Fruit fly (Drosophila melanogaster): ENCODE measurements around the gene sun.

Gene sun

DNA sequence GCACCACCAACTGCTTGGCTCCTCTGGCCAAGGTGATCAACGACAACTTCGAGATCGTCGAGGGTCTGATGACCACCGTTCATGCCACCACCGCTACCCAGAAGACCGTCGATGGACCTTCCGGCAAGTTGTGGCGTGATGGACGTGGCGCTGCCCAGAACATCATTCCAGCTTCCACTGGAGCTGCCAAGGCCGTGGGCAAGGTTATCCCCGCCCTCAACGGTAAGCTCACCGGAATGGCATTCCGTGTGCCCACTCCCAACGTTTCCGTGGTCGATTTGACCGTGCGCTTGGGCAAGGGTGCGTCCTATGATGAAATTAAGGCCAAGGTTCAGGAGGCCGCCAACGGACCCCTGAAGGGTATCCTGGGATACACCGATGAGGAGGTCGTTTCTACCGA lies 19.7 kb upstream of the sun start:
- TF ChIP-seq Mnt (GFP tag; optimal IDR thresholded peaks at IDR 0.05) (no peak), CG14711 (tag; optimal IDR thresholded peaks at IDR 0.05) (no peak), CG5204 (GFP tag; optimal IDR thresholded peaks at IDR 0.05) (no peak), pad (GFP tag; optimal IDR thresholded peaks at IDR 0.05) (no peak), cic (GFP tag; optimal IDR thresholded peaks at IDR 0.05) (no peak), CG12768 (GFP tag; optimal IDR thresholded peaks at IDR 0.05) (no peak), tj (GFP tag; optimal IDR thresholded peaks at IDR 0.05) (no peak), cnc (optimal IDR thresholded peaks at IDR 0.05) (no peak), Crg-1 (GFP tag; optimal IDR thresholded peaks at IDR 0.05) (no peak), toe (GFP tag; optimal IDR thresholded peaks at IDR 0.05) (no peak), CG1620 (GFP tag; optimal IDR thresholded peaks at IDR 0.05) (no peak), Clk (GFP tag; optimal IDR thresholded peaks at IDR 0.05) (no peak), CG33017 (tag; optimal IDR thresholded peaks at IDR 0.05) (no peak), CG7045 (GFP tag; optimal IDR thresholded peaks at IDR 0.05) (no peak), kay (GFP tag; ENCODE audit: borderline replicate concordance) (no peak), CG7101 (tag; optimal IDR thresholded peaks at IDR 0.05) (no peak)

DNA sequence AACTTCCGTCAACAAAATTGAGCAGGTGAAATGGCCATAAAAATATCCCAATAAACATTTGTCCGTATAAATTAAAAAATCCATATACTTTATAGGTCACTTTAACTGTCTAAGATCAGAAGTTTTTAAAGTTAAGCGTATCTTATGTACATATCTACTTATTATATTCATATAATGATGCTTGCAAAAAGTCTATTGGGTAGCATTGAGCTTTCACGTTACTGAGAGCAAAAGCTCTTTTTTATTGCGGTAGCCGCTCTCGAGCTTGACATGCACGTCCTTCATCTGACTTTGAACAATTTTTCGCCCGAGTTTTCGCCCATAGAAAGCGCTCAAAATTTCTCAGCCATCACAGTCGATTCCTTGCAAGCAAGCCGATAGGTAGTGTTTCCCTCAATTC lies 18.8 kb upstream of the sun start, which contains the start of gene Gapdh2:
TSS of gene Gapdh2 (plus strand) at position 283 of the 400 bp plus-strand sequence.
- TF ChIP-seq CG7045 (GFP tag; optimal IDR thresholded peaks at IDR 0.05) (peak; percentile 100), CG14711 (tag; optimal IDR thresholded peaks at IDR 0.05) (peak; percentile 100), ovo (GFP tag; optimal IDR thresholded peaks at IDR 0.05) (peak; percentile 100), Clk (GFP tag; optimal IDR thresholded peaks at IDR 0.05) (peak; percentile 98), Mnt (GFP tag; optimal IDR thresholded peaks at IDR 0.05) (peak; percentile 100), bab1 (GFP tag; optimal IDR thresholded peaks at IDR 0.05) (peak; percentile 100), CG12768 (GFP tag; optimal IDR thresholded peaks at IDR 0.05) (peak; percentile 100), cnc (optimal IDR thresholded peaks at IDR 0.05) (no peak), cic (GFP tag; optimal IDR thresholded peaks at IDR 0.05) (peak; percentile 98), CG7101 (tag; optimal IDR thresholded peaks at IDR 0.05) (peak; percentile 100), CG5204 (GFP tag; optimal IDR thresholded peaks at IDR 0.05) (peak; percentile 99), kay (GFP tag; ENCODE audit: borderline replicate concordance) (peak; percentile 99), pad (GFP tag; optimal IDR thresholded peaks at IDR 0.05) (peak; percentile 98), Hr96 (GFP tag; optimal IDR thresholded peaks at IDR 0.05) (peak; percentile 100), CG11617 (GFP tag; optimal IDR thresholded peaks at IDR 0.05) (peak; percentile 100), toe (GFP tag; optimal IDR thresholded peaks at IDR 0.05) (peak; percentile 98), tj (GFP tag; optimal IDR thresholded peaks at IDR 0.05) (peak; percentile 99), CG33017 (tag; optimal IDR thresholded peaks at IDR 0.05) (peak; percentile 100), CG1620 (GFP tag; optimal IDR thresholded peaks at IDR 0.05) (peak; percentile 100), Crg-1 (GFP tag; optimal IDR thresholded peaks at IDR 0.05) (peak; percentile 100)

DNA sequence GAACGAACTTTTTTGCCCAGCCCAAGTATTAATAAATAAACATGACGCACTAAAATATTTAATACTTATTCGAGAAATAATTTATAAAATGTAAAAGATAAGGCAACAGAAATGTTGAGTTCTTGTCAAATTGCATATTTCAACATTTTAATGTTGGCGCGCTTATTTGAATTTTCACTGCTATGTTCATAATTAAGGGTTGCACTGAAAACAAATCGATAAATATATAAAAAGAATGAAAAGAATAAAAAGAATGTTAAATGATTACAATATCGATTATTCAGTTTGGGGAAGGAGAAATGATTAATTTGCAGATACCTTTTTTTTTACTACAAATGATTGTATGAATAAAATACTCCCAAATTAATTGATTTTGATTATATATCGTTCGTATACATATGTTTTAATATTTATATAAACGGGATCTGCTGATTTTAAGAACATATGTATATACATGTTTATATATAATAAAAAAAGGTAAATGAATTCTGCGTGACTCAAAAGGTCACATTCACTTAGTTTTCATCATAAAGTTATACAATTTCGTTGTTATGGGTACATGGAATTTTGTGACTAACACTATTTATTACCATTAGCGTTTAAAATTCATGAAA lies 17.8 kb upstream of the sun start:
- peak; percentile 78 for TF ChIP-seq kay (GFP tag; ENCODE audit: borderline replicate concordance)
- no peak for TF ChIP-seq cnc (optimal IDR thresholded peaks at IDR 0.05)
- peak; percentile 11 for TF ChIP-seq CG14711 (tag; optimal IDR thresholded peaks at IDR 0.05)
- peak; percentile 3 for TF ChIP-seq cic (GFP tag; optimal IDR thresholded peaks at IDR 0.05)
- TF ChIP-seq CG11617 (GFP tag; optimal IDR thresholded peaks at IDR 0.05), result no peak
- no peak for TF ChIP-seq pad (GFP tag; optimal IDR thresholded peaks at IDR 0.05)
- TF ChIP-seq CG7101 (tag; optimal IDR thresholded peaks at IDR 0.05), result no peak
- no peak for TF ChIP-seq tj (GFP tag; optimal IDR thresholded peaks at IDR 0.05)
- TF ChIP-seq bab1 (GFP tag; optimal IDR thresholded peaks at IDR 0.05), result peak; percentile 29

DNA sequence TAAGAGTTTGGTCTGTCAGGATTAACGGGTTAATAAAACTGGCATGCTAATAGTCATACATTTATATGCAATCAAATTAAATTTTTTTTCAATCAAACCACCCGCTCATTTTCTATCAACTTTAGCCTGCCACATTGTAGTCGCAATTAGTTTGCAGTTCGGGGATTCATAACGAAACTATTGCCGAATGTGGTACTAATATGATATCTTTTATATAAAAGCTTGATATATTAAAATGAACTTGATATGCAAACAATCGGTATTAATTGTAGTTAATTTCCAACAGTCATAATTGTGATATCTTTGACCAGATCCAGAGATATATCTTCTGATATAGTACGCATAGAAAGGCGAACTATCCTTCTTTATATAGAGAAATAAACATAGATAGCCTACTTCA lies 17.0 kb upstream of the sun start:
- TF ChIP-seq cnc (optimal IDR thresholded peaks at IDR 0.05), result no peak
- TF ChIP-seq kay (GFP tag; ENCODE audit: borderline replicate concordance), result peak; percentile 60

DNA sequence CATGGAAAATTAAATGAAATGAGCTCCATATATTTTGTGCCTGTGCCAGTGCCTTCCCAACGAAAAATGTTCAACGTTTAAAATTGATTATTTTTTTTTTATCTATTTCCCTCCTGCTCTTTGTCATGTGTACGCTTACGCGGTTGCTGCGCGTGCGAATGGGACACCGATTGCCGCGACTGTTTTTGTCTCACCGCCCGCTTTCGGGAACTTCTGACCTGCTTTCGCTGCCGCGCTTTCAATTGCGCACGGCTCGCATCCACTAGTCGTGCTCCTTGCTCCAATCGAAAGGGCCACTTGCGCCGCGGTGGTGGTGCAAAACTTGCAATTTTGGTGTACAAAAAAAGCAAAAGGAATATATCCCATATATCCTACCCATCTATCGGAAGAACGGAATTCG lies 11.4 kb upstream of the sun start:
- no peak for TF ChIP-seq Crg-1 (GFP tag; optimal IDR thresholded peaks at IDR 0.05)
- peak; percentile 76 for TF ChIP-seq CG11617 (GFP tag; optimal IDR thresholded peaks at IDR 0.05)
- no peak for TF ChIP-seq kay (GFP tag; ENCODE audit: borderline replicate concordance)
- TF ChIP-seq ovo (GFP tag; optimal IDR thresholded peaks at IDR 0.05), result peak; percentile 17
- TF ChIP-seq Mnt (GFP tag; optimal IDR thresholded peaks at IDR 0.05), result peak; percentile 95
- peak; percentile 8 for TF ChIP-seq CG7045 (GFP tag; optimal IDR thresholded peaks at IDR 0.05)
- peak; percentile 76 for TF ChIP-seq pad (GFP tag; optimal IDR thresholded peaks at IDR 0.05)
- TF ChIP-seq bab1 (GFP tag; optimal IDR thresholded peaks at IDR 0.05), result peak; percentile 45
- peak; percentile 88 for TF ChIP-seq tj (GFP tag; optimal IDR thresholded peaks at IDR 0.05)
- TF ChIP-seq CG5204 (GFP tag; optimal IDR thresholded peaks at IDR 0.05), result no peak
- TF ChIP-seq cic (GFP tag; optimal IDR thresholded peaks at IDR 0.05), result peak; percentile 64
- TF ChIP-seq Clk (GFP tag; optimal IDR thresholded peaks at IDR 0.05), result no peak
- TF ChIP-seq cnc (optimal IDR thresholded peaks at IDR 0.05), result no peak
- peak; percentile 28 for TF ChIP-seq CG12768 (GFP tag; optimal IDR thresholded peaks at IDR 0.05)
- peak; percentile 31 for TF ChIP-seq CG7101 (tag; optimal IDR thresholded peaks at IDR 0.05)
- TF ChIP-seq toe (GFP tag; optimal IDR thresholded peaks at IDR 0.05), result peak; percentile 32

DNA sequence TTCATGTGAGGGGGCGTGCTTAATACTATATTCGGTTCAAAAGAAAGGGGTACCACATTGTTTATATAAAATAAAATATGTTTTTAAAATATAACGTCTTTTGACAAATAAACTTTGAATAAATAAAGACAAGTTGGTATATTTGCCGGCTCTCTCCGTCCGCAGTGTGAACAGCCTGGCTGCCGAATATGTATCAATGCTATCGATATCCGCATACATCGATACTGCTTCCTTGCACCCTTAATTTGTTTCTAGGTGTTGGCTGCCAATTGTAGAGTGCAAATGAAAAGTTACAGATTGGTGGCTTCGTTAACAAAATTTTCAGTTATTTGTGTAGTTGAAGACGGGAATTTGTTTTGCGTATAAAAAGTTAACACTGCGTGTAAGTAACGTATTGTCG lies 10.8 kb upstream of the sun start, which contains the start of gene Gbeta13F:
TSS of gene Gbeta13F (plus strand) at position 247 of the 400 bp plus-strand sequence.
- TF ChIP-seq CG12768 (GFP tag; optimal IDR thresholded peaks at IDR 0.05) (no peak), CG14711 (tag; optimal IDR thresholded peaks at IDR 0.05) (peak; percentile 4), CG5204 (GFP tag; optimal IDR thresholded peaks at IDR 0.05) (no peak), CG1620 (GFP tag; optimal IDR thresholded peaks at IDR 0.05) (peak; percentile 42), bab1 (GFP tag; optimal IDR thresholded peaks at IDR 0.05) (peak; percentile 43), Clk (GFP tag; optimal IDR thresholded peaks at IDR 0.05) (no peak), ovo (GFP tag; optimal IDR thresholded peaks at IDR 0.05) (peak; percentile 10)

Data from whole organism, adult.